Fruit fly (Drosophila melanogaster) whole organism, embryonic: Measurements from ENCODE around the gene CG10286.

Experiments
- Atf3 ChIP-seq: fragments of 200-800 bp; sonication (Bioruptor generic); optimal IDR thresholded peaks from 3 replicates; lab custom pipeline; 2016; ENCODE audit warnings: missing biosample characterization, missing genetic modification characterization
- Awh ChIP-seq: fragments of 200-800 bp; sonication (Bioruptor generic); IDR thresholded peaks from 2 replicates; pipeline ENCODE4, ENCODE4 v1.3.6; 2022; ENCODE audit warnings: missing biosample characterization, missing genetic modification characterization
- Bgb ChIP-seq: fragments of 200-800 bp; sonication (Bioruptor generic); IDR thresholded peaks from 2 replicates; pipeline ENCODE4 v1.3.6; 2022; ENCODE audit warnings: missing biosample characterization, missing genetic modification characterization; ENCODE audit not compliant: partially characterized antibody
- CG1024 ChIP-seq: fragments of 200-800 bp; sonication (Bioruptor generic); IDR thresholded peaks from 2 replicates; pipeline ENCODE4 v1.3.6; 2022; ENCODE audit warnings: missing biosample characterization, missing genetic modification characterization
- CG10431 ChIP-seq: fragments of 200-800 bp; sonication (Bioruptor generic); optimal IDR thresholded peaks from 3 replicates; lab custom pipeline; 2018; ENCODE audit warnings: missing biosample characterization, mild to moderate bottlenecking, missing genetic modification characterization
- CG10959 ChIP-seq: fragments of 200-800 bp; sonication (Bioruptor generic); IDR thresholded peaks from 2 replicates; pipeline ENCODE4 v1.3.6; 2022; ENCODE audit warnings: missing biosample characterization, missing genetic modification characterization
- CG10979 ChIP-seq: fragments of 200-800 bp; sonication (Bioruptor generic); optimal IDR thresholded peaks from 2 replicates; lab custom pipeline; 2018; ENCODE audit warnings: missing biosample characterization, mild to moderate bottlenecking, missing genetic modification characterization, moderate library complexity
- CG11695 ChIP-seq: fragments of 200-800 bp; sonication (Bioruptor generic); IDR thresholded peaks from 3 replicates; pipeline ENCODE4 v1.3.6; 2022; ENCODE audit warnings: missing biosample characterization, missing genetic modification characterization
- CG12104 ChIP-seq: fragments of 200-800 bp; sonication (Bioruptor generic); optimal IDR thresholded peaks from 3 replicates; lab custom pipeline; 2016; ENCODE audit warnings: missing biosample characterization, missing genetic modification characterization
- CG14441 ChIP-seq: fragments of 200-800 bp; sonication (Bioruptor generic); IDR thresholded peaks from 2 replicates; pipeline ENCODE4 v1.3.6; 2022; ENCODE audit warnings: missing biosample characterization, missing genetic modification characterization
- CG17186 ChIP-seq: fragments of 200-800 bp; sonication (Bioruptor generic); optimal IDR thresholded peaks from 3 replicates; lab custom pipeline; 2017; ENCODE audit warnings: missing biosample characterization, missing genetic modification reagents, missing genetic modification characterization
- CG17359 ChIP-seq: fragments of 200-800 bp; sonication (Bioruptor generic); optimal IDR thresholded peaks from 3 replicates; lab custom pipeline; 2018; ENCODE audit warnings: missing biosample characterization, mild to moderate bottlenecking, missing genetic modification characterization, moderate library complexity
- CG17385 ChIP-seq: fragments of 200-800 bp; sonication (Bioruptor generic); optimal IDR thresholded peaks from 3 replicates; lab custom pipeline; 2018; ENCODE audit warnings: missing biosample characterization, mild to moderate bottlenecking, missing genetic modification characterization
- CG18476 ChIP-seq: fragments of 200-800 bp; sonication (Bioruptor generic); optimal IDR thresholded peaks from 2 replicates; lab custom pipeline; 2016; ENCODE audit warnings: missing biosample characterization, mild to moderate bottlenecking, missing genetic modification characterization
- CG32772 ChIP-seq: fragments of 200-800 bp; sonication (Bioruptor generic); IDR thresholded peaks from 2 replicates; pipeline ENCODE4 v1.3.6; 2022; ENCODE audit warnings: missing biosample characterization, missing genetic modification characterization
- CG3847 ChIP-seq: fragments of 200-800 bp; sonication (Bioruptor generic); IDR thresholded peaks from 2 replicates; pipeline ENCODE4 v1.3.6; 2022; ENCODE audit warnings: missing biosample characterization, missing genetic modification characterization
- CG43689 ChIP-seq: fragments of 200-800 bp; sonication (Bioruptor generic); IDR thresholded peaks from 2 replicates; pipeline ENCODE4 v1.3.6; 2022; ENCODE audit warnings: missing biosample characterization, missing genetic modification characterization
- CG6272 ChIP-seq: fragments of 200-800 bp; sonication (Bioruptor generic); IDR thresholded peaks from 2 replicates; pipeline ENCODE4 v1.3.6; 2022; ENCODE audit warnings: missing biosample characterization, missing genetic modification characterization
- CG7786 ChIP-seq: fragments of 200-800 bp; sonication (Bioruptor generic); optimal IDR thresholded peaks from 2 replicates; lab custom pipeline; 2016; ENCODE audit warnings: missing biosample characterization, missing genetic modification characterization
- CG8290 ChIP-seq, 3 experiments: fragments of 200-800 bp; sonication (Bioruptor generic); optimal IDR thresholded peaks; 2 replicates each; lab custom pipeline; 2016 to 2019; ENCODE audit warnings: missing biosample characterization in 3 of 3, missing genetic modification characterization in 3 of 3, mild to moderate bottlenecking in 2 of 3, moderate library complexity in 1 of 3
- CG8388 ChIP-seq: fragments of 200-800 bp; sonication (Bioruptor generic); optimal IDR thresholded peaks from 2 replicates; lab custom pipeline; 2019; ENCODE audit warnings: missing biosample characterization, mild to moderate bottlenecking, missing genetic modification characterization, moderate library complexity
- CrebB ChIP-seq: fragments of 200-800 bp; sonication (Bioruptor generic); optimal IDR thresholded peaks from 3 replicates; lab custom pipeline; 2018; ENCODE audit warnings: missing biosample characterization, mild to moderate bottlenecking, missing genetic modification characterization
- E2f1 ChIP-seq: fragments of 200-800 bp; sonication (Bioruptor generic); IDR thresholded peaks from 2 replicates; pipeline ENCODE4 v1.3.6; 2022; ENCODE audit warnings: missing biosample characterization, missing genetic modification characterization
- Eip74EF ChIP-seq, 2 experiments: fragments of 200-800 bp in 1 of 2; fragments of >200 bp in 1 of 2; sonication (Bioruptor generic) in 1 of 2; optimal IDR thresholded peaks; 2 replicates each; lab custom pipeline; 2017 to 2019; ENCODE audit warnings: missing biosample characterization in 2 of 2, missing genetic modification characterization in 2 of 2, mild to moderate bottlenecking in 1 of 2, moderate library complexity in 1 of 2
- H15 ChIP-seq: fragments of 200-800 bp; sonication (Bioruptor generic); IDR thresholded peaks from 3 replicates; pipeline ENCODE4 v1.3.6; 2022; ENCODE audit warnings: missing biosample characterization, missing genetic modification characterization
- HLH4C ChIP-seq: fragments of 200-800 bp; sonication (Bioruptor generic); IDR thresholded peaks from 3 replicates; pipeline ENCODE4 v1.3.6; 2022; ENCODE audit warnings: missing biosample characterization, missing genetic modification characterization; ENCODE audit not compliant: partially characterized antibody
- HLH54F ChIP-seq: fragments of 200-800 bp; sonication (Bioruptor generic); optimal IDR thresholded peaks from 3 replicates; lab custom pipeline; 2016; ENCODE audit warnings: missing biosample characterization, missing genetic modification characterization
- Hmr ChIP-seq: fragments of 200-800 bp; sonication (Bioruptor generic); optimal IDR thresholded peaks from 3 replicates; lab custom pipeline; 2017; ENCODE audit warnings: mild to moderate bottlenecking, missing biosample characterization, missing genetic modification reagents, missing genetic modification characterization
- Hr39 ChIP-seq: fragments of >200 bp; optimal IDR thresholded peaks from 2 replicates; lab custom pipeline; 2017
- Hsf ChIP-seq: fragments of 200-800 bp; sonication (Bioruptor generic); optimal IDR thresholded peaks from 3 replicates; lab custom pipeline; 2016; ENCODE audit warnings: missing biosample characterization, missing genetic modification characterization
- Jarid2 ChIP-seq: fragments of 200-800 bp; sonication (Bioruptor generic); optimal IDR thresholded peaks from 3 replicates; lab custom pipeline; 2017; ENCODE audit warnings: mild to moderate bottlenecking, missing biosample characterization, missing genetic modification reagents, missing genetic modification characterization
- Ravus ChIP-seq: fragments of 200-800 bp; sonication (Bioruptor generic); IDR thresholded peaks from 2 replicates; pipeline ENCODE4 v1.3.6; 2022; ENCODE audit warnings: missing biosample characterization, missing genetic modification characterization
- Rfx ChIP-seq: fragments of 200-800 bp; sonication (Bioruptor generic); IDR thresholded peaks from 2 replicates; pipeline ENCODE4 v1.3.6; 2022; ENCODE audit warnings: missing biosample characterization, missing genetic modification characterization
- Sry-δ ChIP-seq: fragments of 200-800 bp; sonication (Bioruptor generic); optimal IDR thresholded peaks from 2 replicates; lab custom pipeline; 2016; ENCODE audit warnings: missing biosample characterization, missing genetic modification characterization
- ash1 ChIP-seq: fragments of 200-800 bp; sonication (Bioruptor generic); optimal IDR thresholded peaks from 2 replicates; lab custom pipeline; 2018; ENCODE audit warnings: missing biosample characterization, mild to moderate bottlenecking, missing genetic modification characterization
- caup ChIP-seq: fragments of 200-800 bp; sonication (Bioruptor generic); optimal IDR thresholded peaks from 3 replicates; lab custom pipeline; 2017; ENCODE audit warnings: missing biosample characterization, mild to moderate bottlenecking, missing genetic modification characterization, moderate library complexity; ENCODE audit not compliant: severe bottlenecking
- crc ChIP-seq: fragments of 200-800 bp; sonication (Bioruptor generic); optimal IDR thresholded peaks from 2 replicates; lab custom pipeline; 2016; ENCODE audit warnings: missing biosample characterization, missing genetic modification characterization
- dmrt11E ChIP-seq: fragments of 200-800 bp; sonication (Bioruptor generic); optimal IDR thresholded peaks from 3 replicates; lab custom pipeline; 2018; ENCODE audit warnings: missing biosample characterization, mild to moderate bottlenecking, missing genetic modification characterization, moderate library complexity
- dysf ChIP-seq: fragments of 200-800 bp; sonication (Bioruptor generic); IDR thresholded peaks from 3 replicates; pipeline ENCODE4 v1.3.6; 2022; ENCODE audit warnings: missing biosample characterization, missing genetic modification characterization
- hth ChIP-seq: fragments of >200 bp; optimal IDR thresholded peaks from 2 replicates; lab custom pipeline; 2017; ENCODE audit warnings: inconsistent platforms
- inv ChIP-seq: fragments of 200-800 bp; sonication (Bioruptor generic); IDR thresholded peaks from 2 replicates; pipeline ENCODE4 v1.3.6; 2022; ENCODE audit warnings: missing biosample characterization, missing genetic modification characterization; ENCODE audit not compliant: partially characterized antibody
- oc ChIP-seq: fragments of 200-800 bp; sonication (Bioruptor generic); optimal IDR thresholded peaks from 2 replicates; lab custom pipeline; 2018; ENCODE audit warnings: missing biosample characterization, mild to moderate bottlenecking, missing genetic modification characterization, moderate library complexity
- pb ChIP-seq: fragments of 200-800 bp; sonication (Bioruptor generic); optimal IDR thresholded peaks from 3 replicates; lab custom pipeline; 2016; ENCODE audit warnings: missing biosample characterization, missing genetic modification characterization
- peb ChIP-seq: fragments of 200-800 bp; sonication (Bioruptor generic); IDR thresholded peaks from 2 replicates; pipeline ENCODE4 v1.3.6; 2022; ENCODE audit warnings: missing biosample characterization, missing genetic modification characterization
- so ChIP-seq: fragments of 200-800 bp; sonication (Bioruptor generic); IDR thresholded peaks from 3 replicates; pipeline ENCODE4 v1.3.6; 2022; ENCODE audit warnings: missing biosample characterization, missing genetic modification characterization
- sug ChIP-seq: fragments of 200-800 bp; optimal IDR thresholded peaks from 2 replicates; lab custom pipeline; 2019; ENCODE audit warnings: missing biosample characterization, mild to moderate bottlenecking, missing genetic modification characterization, moderate library complexity
- tgo ChIP-seq: fragments of 200-800 bp; sonication (Bioruptor generic); IDR thresholded peaks from 3 replicates; pipeline ENCODE4 v1.3.6; 2022; ENCODE audit warnings: missing biosample characterization, missing genetic modification characterization
- tin ChIP-seq: fragments of 200-800 bp; sonication (Bioruptor generic); optimal IDR thresholded peaks from 3 replicates; lab custom pipeline; 2016; ENCODE audit warnings: missing biosample characterization, missing genetic modification characterization
- vfl ChIP-seq: fragments of 200-800 bp; sonication (Bioruptor generic); optimal IDR thresholded peaks from 2 replicates; lab custom pipeline; 2016; ENCODE audit warnings: missing biosample characterization, missing genetic modification characterization
- zfh1 ChIP-seq: fragments of 200-800 bp; sonication (Bioruptor generic); IDR thresholded peaks from 3 replicates; pipeline ENCODE4 v1.3.6; 2022; ENCODE audit warnings: missing biosample characterization, missing genetic modification characterization
- zfh2 ChIP-seq: fragments of 200-800 bp; sonication (Bioruptor generic); optimal IDR thresholded peaks from 2 replicates; lab custom pipeline; 2016; ENCODE audit warnings: missing biosample characterization, missing genetic modification characterization

Gene CG10286

dm6 chr3R:6416242-6416641 is 47.5 kb downstream of the CG10286 start (continued):
- TF ChIP-seq CG12104 (GFP tag; lab: Kevin White, UChicago), result peak; percentile 24
- no peak for TF ChIP-seq CG43689 (GFP tag; lab: Robert Waterston, UW)
- peak; percentile 78 for TF ChIP-seq CG17359
- peak; percentile 47 for TF ChIP-seq CG8388 (GFP tag; lab: Kevin White, UChicago)
- peak; percentile 16 for TF ChIP-seq dmrt11E (tag; lab: Kevin White, UChicago)
- TF ChIP-seq hth (lab: Kevin White, UChicago), result no peak
- peak; percentile 82 for TF ChIP-seq CrebB (tag; lab: Kevin White, UChicago)
- TF ChIP-seq CG7786, result peak; percentile 78
- TF ChIP-seq Atf3, result peak; percentile 29
- TF ChIP-seq Hmr (GFP tag; lab: Kevin White, UChicago), result peak; percentile 93
- TF ChIP-seq CG11695, result peak; percentile 82
- peak; percentile 66 for TF ChIP-seq zfh2 (GFP tag; lab: Kevin White, UChicago)
- TF ChIP-seq CG6272 (GFP tag; lab: Robert Waterston, UW), result 0 out of 2 replicates have a peak, but pooled peaks have one; percentile 37
- peak; percentile 10 for TF ChIP-seq CG8290 (GFP tag; optimal IDR thresholded peaks at IDR 0.05; lab: Kevin White, UChicago)
- peak in 1 of 2 experiments; percentile 98 for TF ChIP-seq CG8290 (tag; optimal IDR thresholded peaks at IDR 0.05; lab: Kevin White, UChicago)
- no peak for TF ChIP-seq Bgb (GFP tag; lab: Robert Waterston, UW)
- TF ChIP-seq Hsf, result peak; percentile 78
- TF ChIP-seq inv (GFP tag; lab: Robert Waterston, UW), result no peak
- no peak for TF ChIP-seq CG10431
- TF ChIP-seq CG17385 (GFP tag; lab: Kevin White, UChicago), result peak; percentile 67
- TF ChIP-seq CG10959 (GFP tag; lab: Robert Waterston, UW), result peak; percentile 58
- no peak for TF ChIP-seq Ravus (GFP tag; lab: Robert Waterston, UW)
- TF ChIP-seq H15 (GFP tag; lab: Robert Waterston, UW), result no peak
- peak; percentile 57 for TF ChIP-seq CG18476 (GFP tag; lab: Kevin White, UChicago)
- peak; percentile 81 for TF ChIP-seq HLH54F
- peak; percentile 57 for TF ChIP-seq ash1
- TF ChIP-seq CG14441, result peak; percentile 79
- TF ChIP-seq CG3847 (GFP tag; lab: Robert Waterston, UW), result peak; percentile 73
- peak; percentile 64 for TF ChIP-seq tin (GFP tag; lab: Kevin White, UChicago)
- peak; percentile 85 for TF ChIP-seq dysf (GFP tag; lab: Robert Waterston, UW)
- peak; percentile 83 for TF ChIP-seq tgo (GFP tag; lab: Robert Waterston, UW)
- peak; percentile 83 for TF ChIP-seq Awh
- TF ChIP-seq vfl (GFP tag; lab: Kevin White, UChicago), result peak; percentile 42
- no peak for TF ChIP-seq CG17186 (GFP tag; lab: Kevin White, UChicago)
- peak; percentile 70 for TF ChIP-seq CG32772 (GFP tag; lab: Robert Waterston, UW)
- TF ChIP-seq oc (tag; lab: Kevin White, UChicago), result peak; percentile 3
- TF ChIP-seq Hr39, result no peak
- peak; percentile 81 for TF ChIP-seq zfh1 (GFP tag; lab: Robert Waterston, UW)
- TF ChIP-seq sug (tag; lab: Kevin White, UChicago), result peak; percentile 45
- peak; percentile 60 for TF ChIP-seq CG10979 (tag; lab: Kevin White, UChicago)
- TF ChIP-seq pb (GFP tag; lab: Kevin White, UChicago), result peak; percentile 89
- peak; percentile 1 for TF ChIP-seq Jarid2 (GFP tag; lab: Kevin White, UChicago)
- peak; percentile 10 for TF ChIP-seq Sry-δ (GFP tag; lab: Kevin White, UChicago)
- peak; percentile 54; the same call in 1 of the 2 replicates for TF ChIP-seq peb (GFP tag; lab: Robert Waterston, UW)
- TF ChIP-seq Rfx, result peak; percentile 88
- TF ChIP-seq caup (GFP tag; lab: Kevin White, UChicago), result peak; percentile 85
- peak; percentile 56 for TF ChIP-seq crc (GFP tag; lab: Kevin White, UChicago)
- peak; percentile 66; the same call in 1 of the 3 replicates for TF ChIP-seq so
- peak; percentile 73 for TF ChIP-seq E2f1
- TF ChIP-seq HLH4C, result no peak
- peak in 1 of 2 experiments; percentile 18 for TF ChIP-seq Eip74EF (GFP tag; optimal IDR thresholded peaks at IDR 0.05; lab: Kevin White, UChicago)
- TF ChIP-seq CG1024 (GFP tag; lab: Robert Waterston, UW), result peak; percentile 57; the same call in 1 of the 2 replicates
